Worm (Caenorhabditis elegans) whole organism, L4/young adult: ENCODE data around the gene flp-25.

Experiments
- W03F9.2 ChIP-seq: fragments of 150-350 bp; optimal IDR thresholded peaks from 2 replicates; lab custom pipeline; 2014; ENCODE audit warnings: missing biosample characterization, missing genetic modification characterization
- dao-5 ChIP-seq: sonication (generic microtip); optimal IDR thresholded peaks from 2 replicates; lab custom pipeline; 2016; ENCODE audit warnings: missing genotype, missing genetic modification characterization, moderate library complexity, missing compliant biosample characterization
- him-1 ChIP-seq: sonication (generic microtip); optimal IDR thresholded peaks from 2 replicates; lab custom pipeline; 2016; ENCODE audit warnings: missing genotype, missing genetic modification reagents, missing genetic modification characterization, missing compliant biosample characterization

Gene flp-25

DNA sequence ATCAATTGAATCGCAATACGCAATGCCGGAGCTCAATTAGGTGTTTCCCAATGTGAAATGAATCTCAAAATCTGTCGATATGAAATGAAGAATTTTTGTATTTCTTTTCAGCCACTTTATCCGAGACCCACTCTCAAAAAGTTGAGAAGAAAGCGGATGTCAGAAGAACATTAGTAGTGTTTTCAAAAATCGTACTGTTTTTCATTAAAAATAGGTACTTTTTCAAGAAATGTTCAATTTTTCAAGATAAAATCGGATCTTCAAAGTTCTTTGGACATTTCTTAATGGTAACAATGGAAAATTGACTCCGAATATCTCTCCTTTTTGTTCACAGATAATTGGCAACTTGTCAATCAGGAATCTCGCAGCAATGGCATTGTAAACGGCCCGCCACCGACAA is at the start of gene flp-25:
TSS of gene flp-25 (plus strand) at position 301 of the 400 bp plus-strand sequence.
- no peak for TF ChIP-seq W03F9.2 (tag; lab: Kevin White, UChicago)
- TF ChIP-seq him-1 (tag; lab: Kevin White, UChicago): no peak
- TF ChIP-seq dao-5: no peak

DNA sequence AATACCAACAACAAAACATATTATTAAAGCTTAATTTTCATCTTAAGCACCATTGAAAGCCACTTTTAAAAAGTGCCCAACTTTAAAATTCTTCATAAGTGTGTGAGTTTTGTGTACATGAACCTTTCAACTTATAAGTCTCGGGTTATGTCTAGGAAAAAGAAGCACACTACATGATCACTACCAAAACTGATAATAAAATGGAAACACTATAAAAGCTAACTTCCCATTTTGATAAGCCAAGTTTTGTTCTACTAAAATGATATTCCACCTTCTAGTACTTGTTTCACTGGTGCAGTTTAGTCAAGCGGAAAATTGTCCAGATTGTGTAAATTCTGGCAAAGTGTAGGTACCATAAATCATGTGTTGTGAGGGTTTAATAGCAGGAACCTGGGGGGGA is 46.9 kb upstream of the flp-25 start, which contains the start of gene C40H1.8:
TSS of gene C40H1.8 (plus strand) at position 242 of the 400 bp plus-strand sequence.
- TF ChIP-seq him-1 (tag; lab: Kevin White, UChicago) (no peak), dao-5 (no peak), W03F9.2 (tag; lab: Kevin White, UChicago) (no peak)

DNA sequence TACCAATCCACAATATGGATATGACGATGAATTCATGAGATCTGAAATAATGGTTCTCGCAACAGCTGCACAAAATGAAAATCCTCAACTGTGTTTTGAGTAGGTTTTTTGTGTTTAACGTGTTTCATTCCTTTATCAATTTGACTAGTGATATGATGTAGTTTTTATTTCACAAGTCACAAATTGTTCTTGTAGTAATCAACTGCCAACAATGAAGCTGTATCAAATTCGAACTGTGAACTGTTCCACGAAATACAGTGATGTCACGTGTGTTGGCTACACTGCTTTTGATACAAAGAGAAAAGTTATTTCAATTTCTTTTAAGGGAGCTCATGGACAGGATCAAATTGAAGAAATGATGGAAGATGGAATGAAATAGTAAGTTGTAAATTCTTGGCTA is 46.1 kb upstream of the flp-25 start:
- TF ChIP-seq dao-5 (no peak), W03F9.2 (tag; lab: Kevin White, UChicago) (no peak), him-1 (tag; lab: Kevin White, UChicago) (no peak)

DNA sequence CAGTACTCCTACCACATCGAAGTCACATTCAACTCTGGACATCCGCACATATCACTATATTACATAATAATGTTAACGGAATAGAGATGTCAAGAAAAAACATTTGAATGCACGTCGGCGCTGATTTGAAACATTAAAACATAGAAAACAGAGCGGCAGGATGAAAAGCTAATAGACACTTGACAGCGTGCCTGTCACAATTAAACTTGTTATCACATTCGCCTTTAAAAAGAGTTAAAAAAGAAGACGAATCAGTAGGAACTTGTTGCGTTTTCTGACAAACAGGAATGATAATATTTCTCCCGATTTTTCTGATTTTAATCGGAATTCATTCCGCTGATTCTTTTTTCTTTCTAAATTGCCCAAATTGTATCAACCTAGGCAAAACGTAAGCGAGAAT is 43.7 kb upstream of the flp-25 start:
- no peak for TF ChIP-seq W03F9.2 (tag; lab: Kevin White, UChicago)
- no peak for TF ChIP-seq him-1 (tag; lab: Kevin White, UChicago)
- TF ChIP-seq dao-5: no peak

DNA sequence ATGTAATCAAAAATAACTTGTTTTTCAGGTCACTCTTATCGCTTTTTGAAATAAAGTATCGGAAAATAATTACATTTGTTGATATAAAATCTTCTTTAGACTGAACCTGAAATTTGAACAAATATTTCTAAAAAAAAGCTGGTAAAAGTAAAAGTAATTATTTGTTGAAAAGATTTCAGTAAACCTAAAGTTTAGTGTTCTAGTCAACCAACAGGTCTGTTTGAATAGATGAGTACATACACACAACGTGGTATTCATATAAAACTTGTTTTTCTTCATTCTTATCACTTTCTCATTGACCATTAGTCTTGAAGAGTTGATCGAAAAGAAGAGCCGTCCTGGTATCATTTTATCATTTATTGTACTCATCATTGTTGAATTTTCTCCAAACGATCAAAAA is 41.7 kb upstream of the flp-25 start, which contains the start of gene C40H1.9:
TSS of gene C40H1.9 (plus strand) at position 301 of the 400 bp plus-strand sequence.
- no peak for TF ChIP-seq him-1 (tag; lab: Kevin White, UChicago)
- TF ChIP-seq dao-5: no peak

DNA sequence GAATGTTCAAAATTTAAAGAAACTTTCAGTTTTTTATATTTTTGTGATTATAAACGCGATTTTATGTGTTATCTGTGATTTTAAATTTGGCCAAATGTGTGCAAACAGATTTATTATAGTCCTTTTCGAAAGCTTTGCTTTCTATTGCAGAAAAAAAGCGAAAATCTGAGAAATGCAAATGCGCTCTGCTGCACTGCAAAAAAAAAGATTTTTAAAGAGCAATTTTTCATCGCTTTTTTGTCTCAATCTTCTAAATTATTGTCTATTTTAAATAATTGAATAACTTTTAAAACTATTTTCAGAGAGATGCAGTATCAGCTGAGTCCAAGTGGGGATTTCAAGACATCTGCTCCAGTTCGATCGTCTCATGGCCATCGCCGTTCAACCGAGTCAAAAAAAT is 39.3 kb upstream of the flp-25 start, which contains the start of gene cpb-1:
TSS of gene cpb-1 (plus strand) at position 301 of the 400 bp plus-strand sequence.
- TF ChIP-seq him-1 (tag; lab: Kevin White, UChicago) (no peak), dao-5 (no peak)

DNA sequence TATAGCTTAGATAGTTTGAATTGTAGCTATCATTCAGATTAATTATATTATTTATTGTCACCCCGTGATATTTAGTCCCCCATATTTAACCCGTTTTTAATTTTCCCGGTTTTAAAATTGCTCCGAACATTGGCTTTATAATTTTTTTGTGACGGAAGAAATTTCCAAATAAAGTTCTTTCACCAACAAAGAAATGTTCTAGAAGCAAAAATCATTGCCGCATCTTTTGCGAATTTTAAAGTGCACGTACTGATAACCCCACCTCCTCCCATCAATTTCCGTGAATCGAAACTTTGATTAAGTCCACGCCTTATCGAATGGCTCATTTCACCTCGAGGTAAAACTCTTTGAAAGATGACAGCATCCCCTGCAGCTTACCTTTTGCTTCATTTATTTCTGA is 36.6 kb upstream of the flp-25 start, which contains the start of gene C40H1.7:
TSS of gene C40H1.7 (plus strand) at position 301 of the 400 bp plus-strand sequence.
- TF ChIP-seq him-1 (tag; lab: Kevin White, UChicago) (no peak), dao-5 (no peak), W03F9.2 (tag; lab: Kevin White, UChicago) (no peak)

DNA sequence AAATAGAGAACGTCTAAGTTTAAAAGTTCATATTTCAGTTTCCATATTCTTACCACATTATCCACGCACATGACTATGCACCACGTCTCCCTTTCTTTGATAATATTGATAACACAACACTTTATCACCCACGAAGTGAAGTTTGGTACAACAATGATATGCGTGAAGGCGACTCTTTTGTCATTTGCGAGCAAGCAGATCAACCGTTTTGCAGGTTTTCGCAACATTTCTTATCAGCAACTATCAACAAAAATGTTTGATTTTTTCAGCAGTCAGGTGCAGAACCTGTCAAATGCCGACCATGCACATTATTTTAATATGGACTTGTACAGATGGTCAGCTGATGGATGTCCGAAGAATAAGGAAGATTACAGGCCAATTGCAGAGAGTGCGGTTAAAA is 34.8 kb upstream of the flp-25 start:
- TF ChIP-seq him-1 (tag; lab: Kevin White, UChicago) (no peak), W03F9.2 (tag; lab: Kevin White, UChicago) (no peak), dao-5 (no peak)

DNA sequence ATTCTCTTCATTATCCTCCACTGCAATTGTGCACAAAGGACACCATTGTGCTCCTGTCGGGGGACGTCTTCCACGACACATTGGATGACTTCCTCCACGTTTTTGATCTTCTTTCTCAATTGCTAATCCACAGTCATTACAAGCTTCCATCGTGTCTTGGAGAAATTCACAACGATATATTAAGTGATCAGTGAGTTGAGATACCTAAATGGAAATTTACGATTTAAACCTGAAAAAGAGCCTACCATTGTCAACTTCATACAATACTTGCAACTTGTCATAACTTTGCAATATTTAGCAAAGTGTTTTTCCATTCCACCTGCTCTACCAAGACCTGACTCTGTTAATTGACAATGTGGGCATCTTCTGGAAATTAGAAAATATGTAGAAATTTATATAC is 33.4 kb upstream of the flp-25 start:
- TF ChIP-seq dao-5 (no peak), W03F9.2 (tag; lab: Kevin White, UChicago) (no peak), him-1 (tag; lab: Kevin White, UChicago) (no peak)

DNA sequence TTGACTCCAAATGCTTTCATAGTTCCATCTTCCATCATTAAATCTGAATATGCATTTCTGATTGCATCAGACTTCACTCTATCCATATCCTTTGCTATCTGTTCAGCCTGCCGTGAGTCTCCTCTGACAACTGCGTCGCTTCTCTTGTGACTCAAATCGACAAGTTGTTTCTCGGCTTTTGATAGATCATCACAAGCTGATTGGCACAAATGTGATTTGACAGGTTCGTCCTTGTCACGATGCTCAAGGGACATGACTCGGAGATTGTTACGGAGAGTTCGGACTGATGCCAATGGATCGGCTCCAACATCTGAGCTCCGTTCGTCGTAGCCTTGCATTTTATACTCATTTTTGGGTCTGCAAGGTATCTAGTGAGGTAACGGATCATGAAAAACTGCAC is 32.6 kb upstream of the flp-25 start:
- no peak for TF ChIP-seq dao-5
- no peak for TF ChIP-seq W03F9.2 (tag; lab: Kevin White, UChicago)
- no peak for TF ChIP-seq him-1 (tag; lab: Kevin White, UChicago)

DNA sequence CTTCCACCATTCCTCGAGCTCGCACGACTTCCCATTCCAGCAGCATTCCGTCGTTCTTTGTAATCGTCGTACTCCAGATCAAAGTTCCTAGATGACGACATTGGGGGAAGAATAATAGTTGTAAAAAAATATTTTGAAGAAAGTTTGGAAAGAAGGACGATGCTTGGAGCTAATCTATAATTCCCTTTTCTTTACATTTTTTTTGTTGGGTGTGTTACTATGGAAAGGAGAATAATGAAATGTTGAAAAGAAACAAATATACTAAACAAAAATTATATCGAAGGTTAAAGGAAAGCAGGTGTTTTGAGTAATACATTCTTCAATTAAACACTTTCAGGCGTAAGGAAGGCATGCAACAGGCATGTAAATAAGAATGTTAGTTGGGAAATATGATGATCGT is 32.1 kb upstream of the flp-25 start, which contains the start of gene C40H1.3:
TSS of gene C40H1.3 (minus strand) at position 101 of the 400 bp plus-strand sequence.
- TF ChIP-seq him-1 (tag; lab: Kevin White, UChicago) (no peak), dao-5 (no peak), W03F9.2 (tag; lab: Kevin White, UChicago) (no peak)

DNA sequence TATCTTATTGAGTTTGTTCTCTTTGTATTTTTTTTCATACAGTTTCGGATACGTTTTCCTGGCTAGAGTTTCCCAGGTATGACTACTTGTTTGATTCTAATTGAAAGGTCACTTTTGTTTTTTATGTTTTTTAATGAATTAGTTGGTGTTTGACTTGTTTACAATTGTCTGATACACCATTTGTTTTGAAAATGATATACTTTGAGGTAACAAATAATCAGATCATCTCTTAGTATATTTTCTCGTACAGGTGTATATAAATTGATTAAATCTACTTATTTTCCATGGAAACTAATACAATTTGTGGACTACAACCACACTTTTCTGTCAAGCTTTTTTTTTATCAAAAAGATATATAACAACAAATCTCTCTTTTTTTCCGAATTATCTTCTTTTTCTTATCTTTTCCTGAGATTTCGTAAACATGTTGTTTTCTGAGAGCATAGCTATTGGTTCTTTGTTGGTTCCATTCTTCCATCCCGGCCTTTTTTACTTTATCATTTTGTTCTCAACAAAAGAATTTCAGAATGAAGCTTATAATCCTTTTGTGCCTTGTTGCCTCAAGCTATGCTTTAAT is 31.4 kb upstream of the flp-25 start, which contains the start of gene ttr-5:
TSS of gene ttr-5 (plus strand) at position 527 of the 577 bp plus-strand sequence.
- no peak for TF ChIP-seq dao-5
- TF ChIP-seq W03F9.2 (tag; lab: Kevin White, UChicago): no peak
- TF ChIP-seq him-1 (tag; lab: Kevin White, UChicago): no peak

DNA sequence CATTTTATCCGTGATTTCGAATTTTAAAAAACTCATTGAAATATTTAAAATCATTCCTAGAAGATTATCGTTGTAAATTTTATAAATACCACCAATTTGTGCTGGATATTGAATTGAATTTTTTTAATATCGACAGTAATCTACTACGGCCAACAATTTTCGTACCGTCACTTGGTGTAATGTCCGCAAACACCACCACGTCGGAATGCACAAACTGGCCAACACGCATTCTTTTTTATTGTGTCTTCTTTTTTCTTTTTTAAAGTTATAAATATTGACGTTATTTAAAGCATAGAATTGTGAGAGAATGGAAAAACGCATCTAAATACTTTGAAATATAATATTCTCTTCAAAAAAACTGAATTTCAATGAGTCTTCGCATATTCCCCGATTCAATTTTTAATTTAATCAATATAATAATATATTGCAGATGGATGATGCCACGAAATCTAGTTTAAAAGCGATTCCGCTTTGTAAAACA is 30.2 kb upstream of the flp-25 start, which contains the start of gene ufc-1:
TSS of gene ufc-1 (plus strand) at position 431 of the 481 bp plus-strand sequence.
- TF ChIP-seq dao-5 (no peak), W03F9.2 (tag; lab: Kevin White, UChicago) (peak; percentile 22)

DNA sequence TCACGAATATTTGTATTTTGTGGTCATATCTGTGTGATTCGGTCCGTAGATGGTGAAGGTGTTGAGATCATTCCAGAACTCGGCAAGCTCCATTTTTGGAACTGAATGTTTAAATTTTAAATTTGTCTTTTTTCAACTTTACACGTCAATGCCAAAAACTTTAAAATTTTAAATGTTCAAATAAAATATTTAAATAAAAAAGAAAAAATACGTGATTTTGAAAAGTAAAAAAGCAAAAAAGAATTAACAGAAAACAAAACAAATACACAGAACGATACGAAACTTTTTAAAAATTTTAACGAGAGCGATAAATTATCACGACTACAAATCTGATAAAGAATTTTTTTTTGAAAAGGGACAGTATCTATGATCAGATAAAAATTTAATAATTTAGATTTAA is 27.2 kb upstream of the flp-25 start, which contains the start of gene elo-4:
TSS of gene elo-4 (minus strand) at position 101 of the 400 bp plus-strand sequence.
- TF ChIP-seq him-1 (tag; lab: Kevin White, UChicago): no peak
- no peak for TF ChIP-seq dao-5
- no peak for TF ChIP-seq W03F9.2 (tag; lab: Kevin White, UChicago)

DNA sequence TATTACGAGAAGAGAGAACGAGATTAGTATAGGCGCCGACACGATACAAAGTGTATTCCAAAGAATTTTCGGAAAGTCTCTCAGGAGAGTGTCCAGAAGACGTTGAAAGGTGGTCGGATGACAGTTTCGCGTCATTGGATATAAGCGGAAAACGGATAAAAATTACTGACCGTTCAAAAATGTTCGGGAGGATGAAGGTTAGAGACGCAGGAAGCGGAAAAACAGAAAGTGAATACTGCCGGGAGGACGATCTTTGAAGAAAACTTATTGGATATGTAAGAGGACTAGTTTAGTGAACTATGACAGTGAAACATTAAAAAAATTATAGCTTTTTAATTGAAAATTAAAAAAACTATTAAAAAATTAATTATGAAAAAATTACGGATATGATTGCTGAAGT is 26.3 kb upstream of the flp-25 start:
- TF ChIP-seq W03F9.2 (tag; lab: Kevin White, UChicago) (no peak), dao-5 (no peak), him-1 (tag; lab: Kevin White, UChicago) (no peak)
